Fruit fly (Drosophila melanogaster): ENCODE data around the gene CG31446.

The CG31446 gene

DNA sequence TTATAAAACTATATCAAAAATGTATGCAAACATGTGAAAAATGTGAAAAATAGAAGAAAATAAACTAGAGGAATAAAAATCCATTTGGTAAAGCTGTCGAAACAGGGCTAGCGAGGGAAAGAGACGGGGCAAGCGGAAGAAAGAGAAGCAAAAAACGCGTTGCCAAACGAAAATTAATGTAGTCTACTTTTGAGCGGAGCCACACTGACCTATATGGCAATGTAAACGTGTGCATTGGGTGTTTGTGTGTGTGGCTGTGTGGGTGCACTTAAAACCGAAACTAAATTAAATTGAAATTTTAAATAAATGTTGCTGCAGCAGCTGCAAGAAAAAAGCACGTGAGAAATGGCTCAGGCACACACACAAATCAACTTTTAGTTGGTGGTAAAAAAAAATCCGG, 12.9 kb upstream of the CG31446 start:
- TF ChIP-seq h (optimal IDR thresholded peaks at IDR 0.05) (no peak), psq (optimal IDR thresholded peaks at IDR 0.05) (no peak), insv (optimal IDR thresholded peaks at IDR 0.05) (no peak), ttk (optimal IDR thresholded peaks at IDR 0.05) (no peak), Myc (optimal IDR thresholded peaks at IDR 0.05) (no peak), Sin3A (optimal IDR thresholded peaks at IDR 0.05) (no peak)

DNA sequence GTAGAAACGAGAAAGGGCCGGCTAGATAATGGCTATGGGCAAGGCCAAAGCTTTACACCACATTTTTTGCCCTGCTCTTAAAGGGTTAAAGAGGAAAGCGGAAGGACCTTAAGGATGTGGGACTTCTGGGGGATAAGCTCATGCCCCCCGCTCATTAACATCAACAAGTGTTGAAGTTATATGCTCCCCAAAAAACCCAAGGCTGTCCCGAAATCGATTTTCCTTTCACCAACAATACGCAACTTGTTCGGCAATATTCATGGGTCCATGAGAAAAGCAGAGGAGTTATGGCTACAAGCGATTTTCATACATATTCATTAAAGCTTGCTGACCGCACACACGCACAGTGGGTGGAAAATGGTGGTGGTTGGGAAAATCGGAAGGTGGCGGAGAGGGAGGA, 12.2 kb upstream of the CG31446 start:
- TF ChIP-seq psq (optimal IDR thresholded peaks at IDR 0.05), result no peak
- TF ChIP-seq insv (optimal IDR thresholded peaks at IDR 0.05), result no peak
- TF ChIP-seq Sin3A (optimal IDR thresholded peaks at IDR 0.05), result no peak
- TF ChIP-seq Myc (optimal IDR thresholded peaks at IDR 0.05), result no peak
- TF ChIP-seq h (optimal IDR thresholded peaks at IDR 0.05), result no peak
- no peak for TF ChIP-seq ttk (optimal IDR thresholded peaks at IDR 0.05)

dm6 chr3R:15688441-15688840, 4.4 kb upstream of the CG31446 start:
- TF ChIP-seq Myc (optimal IDR thresholded peaks at IDR 0.05), result no peak
- no peak for TF ChIP-seq h (optimal IDR thresholded peaks at IDR 0.05)
- no peak for TF ChIP-seq Sin3A (optimal IDR thresholded peaks at IDR 0.05)
- no peak for TF ChIP-seq psq (optimal IDR thresholded peaks at IDR 0.05)
- TF ChIP-seq ttk (optimal IDR thresholded peaks at IDR 0.05), result no peak
- TF ChIP-seq insv (optimal IDR thresholded peaks at IDR 0.05), result no peak

DNA sequence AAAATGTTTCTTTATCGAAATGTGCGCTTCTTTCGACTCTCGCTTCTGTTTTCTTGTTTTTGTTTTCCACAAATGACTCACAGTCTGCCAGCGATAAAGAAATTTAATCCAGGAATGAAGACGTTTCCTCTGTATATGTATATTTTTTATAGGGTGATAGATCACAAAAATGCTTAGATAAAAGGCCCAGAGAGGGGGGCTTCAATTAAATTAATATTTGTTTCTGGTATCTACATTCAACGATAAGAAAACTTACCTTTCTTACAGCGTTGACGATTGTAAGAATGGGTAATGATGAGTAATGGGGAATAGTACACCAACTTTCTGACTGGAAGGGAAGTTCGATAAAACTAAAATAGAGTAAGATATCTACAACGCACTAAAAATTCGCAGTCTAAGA, 1.4 kb downstream of the CG31446 start:
- TF ChIP-seq Myc (optimal IDR thresholded peaks at IDR 0.05) (no peak), h (optimal IDR thresholded peaks at IDR 0.05) (no peak), psq (optimal IDR thresholded peaks at IDR 0.05) (no peak), Sin3A (optimal IDR thresholded peaks at IDR 0.05) (no peak), insv (optimal IDR thresholded peaks at IDR 0.05) (no peak), ttk (optimal IDR thresholded peaks at IDR 0.05) (no peak)

DNA sequence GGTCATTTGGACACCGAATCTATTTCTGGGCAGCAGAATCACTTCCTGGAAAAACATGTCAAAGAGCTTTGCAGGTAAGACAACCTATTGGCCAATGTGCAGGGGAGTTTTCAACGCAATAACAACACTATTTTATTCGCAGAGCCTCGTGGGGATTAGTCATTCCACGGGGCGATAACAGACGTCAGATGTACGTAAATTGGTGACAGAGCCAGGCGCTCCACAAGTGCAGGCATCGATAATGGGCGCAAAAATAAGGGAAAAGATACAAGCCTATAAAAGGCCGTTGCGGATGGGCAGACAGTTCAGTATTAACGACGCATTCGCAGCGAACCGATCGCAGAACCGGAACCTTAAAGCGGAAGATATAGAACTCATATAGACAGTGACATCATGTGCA, 2.1 kb downstream of the CG31446 start, which contains the start of gene CG5399:
CG5399 (plus strand) TSS at position 301 of the 400 bp plus-strand sequence.
- TF ChIP-seq h (optimal IDR thresholded peaks at IDR 0.05) (no peak), ttk (optimal IDR thresholded peaks at IDR 0.05) (no peak), Myc (optimal IDR thresholded peaks at IDR 0.05) (no peak), psq (optimal IDR thresholded peaks at IDR 0.05) (no peak), Sin3A (optimal IDR thresholded peaks at IDR 0.05) (no peak), insv (optimal IDR thresholded peaks at IDR 0.05) (no peak)

DNA sequence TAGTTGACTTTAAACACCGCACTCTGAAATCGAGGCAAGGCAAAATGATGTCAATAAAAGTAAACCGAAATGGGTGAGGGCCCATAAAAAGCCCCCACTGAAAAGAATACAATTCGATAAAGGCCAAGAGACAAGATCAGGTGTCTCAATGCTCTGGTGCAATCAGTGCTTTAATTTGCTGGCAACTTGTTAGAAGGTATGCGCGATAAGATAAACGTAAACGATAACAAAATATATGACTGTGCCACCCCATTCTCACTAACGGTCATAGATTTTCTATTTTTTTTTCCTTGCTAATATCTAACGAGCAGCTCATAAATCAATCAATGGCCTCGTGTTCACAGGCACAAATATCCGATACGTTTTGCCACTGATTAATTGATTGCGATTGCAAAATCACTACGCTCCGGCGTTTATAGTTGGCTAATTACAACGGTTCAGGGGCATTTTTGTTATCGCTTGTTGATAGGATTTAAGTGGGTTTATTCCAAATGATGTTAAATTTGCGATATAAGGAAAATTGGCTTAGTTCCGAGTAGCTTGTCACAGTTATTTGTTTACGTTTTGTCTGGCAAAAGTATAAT, 3.7 kb downstream of the CG31446 start:
- TF ChIP-seq ttk (optimal IDR thresholded peaks at IDR 0.05) (no peak), Sin3A (optimal IDR thresholded peaks at IDR 0.05) (no peak), psq (optimal IDR thresholded peaks at IDR 0.05) (no peak), h (optimal IDR thresholded peaks at IDR 0.05) (no peak), insv (optimal IDR thresholded peaks at IDR 0.05) (no peak), Myc (optimal IDR thresholded peaks at IDR 0.05) (no peak)

- no peak for TF ChIP-seq Myc (optimal IDR thresholded peaks at IDR 0.05)
- no peak for TF ChIP-seq Sin3A (optimal IDR thresholded peaks at IDR 0.05)
- TF ChIP-seq ttk (optimal IDR thresholded peaks at IDR 0.05), result no peak
- TF ChIP-seq h (optimal IDR thresholded peaks at IDR 0.05), result no peak
- no peak for TF ChIP-seq insv (optimal IDR thresholded peaks at IDR 0.05)
- no peak for TF ChIP-seq psq (optimal IDR thresholded peaks at IDR 0.05)
These were observed 7.9 kb downstream of the CG31446 start for dm6 chr3R:15700801-15701200.

DNA sequence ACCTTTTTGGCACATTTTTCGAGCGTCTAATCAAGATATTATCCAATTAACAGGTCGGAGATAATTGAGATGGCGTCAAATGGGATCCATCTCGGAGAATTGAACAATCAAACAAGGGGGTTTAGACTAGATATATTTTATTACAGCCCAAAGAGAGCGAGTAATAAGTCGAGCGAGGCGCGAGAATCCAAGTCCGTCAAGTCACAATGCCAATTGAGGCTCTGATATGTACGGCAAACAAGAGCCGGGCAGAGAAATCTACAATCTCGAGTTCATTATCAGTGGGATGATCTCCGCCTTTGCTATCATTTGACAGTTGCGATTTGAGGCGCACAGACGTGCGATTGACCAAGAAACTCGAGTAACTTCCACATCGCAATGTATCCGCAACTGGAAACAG, 11.5 kb downstream of the CG31446 start, which contains the start of gene CG5404:
CG5404 (plus strand) TSS at position 301 of the 400 bp plus-strand sequence.
- no peak for TF ChIP-seq psq (optimal IDR thresholded peaks at IDR 0.05)
- TF ChIP-seq Myc (optimal IDR thresholded peaks at IDR 0.05), result no peak
- no peak for TF ChIP-seq ttk (optimal IDR thresholded peaks at IDR 0.05)
- TF ChIP-seq Sin3A (optimal IDR thresholded peaks at IDR 0.05), result no peak
- TF ChIP-seq insv (optimal IDR thresholded peaks at IDR 0.05), result no peak
- TF ChIP-seq h (optimal IDR thresholded peaks at IDR 0.05), result no peak

- TF ChIP-seq h (optimal IDR thresholded peaks at IDR 0.05), result no peak
These were observed 23.6 kb downstream of the CG31446 start, which contains the start of gene CG31294 for dm6 chr3R:15716485-15716884. TSS of gene CG31294 (minus strand) at chr3R:15716585.

DNA sequence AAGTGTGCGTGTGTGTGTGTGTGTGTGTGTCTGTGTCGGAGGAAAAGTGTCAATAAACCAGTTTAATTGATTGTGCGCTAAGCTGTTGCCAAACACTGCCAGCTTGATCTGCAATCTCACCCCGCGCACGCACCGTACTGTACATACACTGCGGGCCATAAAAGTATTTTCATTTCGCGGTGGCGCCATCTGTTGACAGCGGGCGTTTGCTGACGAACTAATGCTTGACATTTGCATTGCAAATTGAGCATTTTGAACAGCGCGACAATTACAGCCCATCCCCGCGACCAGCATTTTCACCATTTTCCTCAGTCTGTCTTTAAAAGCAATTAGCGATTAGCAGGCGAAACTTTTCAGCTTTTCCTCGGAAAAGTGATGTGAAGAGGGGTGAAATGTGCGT, 37.7 kb downstream of the CG31446 start:
- TF ChIP-seq Sin3A (optimal IDR thresholded peaks at IDR 0.05) (no peak), Myc (optimal IDR thresholded peaks at IDR 0.05) (no peak), ttk (optimal IDR thresholded peaks at IDR 0.05) (no peak), psq (optimal IDR thresholded peaks at IDR 0.05) (no peak), h (optimal IDR thresholded peaks at IDR 0.05) (no peak)

DNA sequence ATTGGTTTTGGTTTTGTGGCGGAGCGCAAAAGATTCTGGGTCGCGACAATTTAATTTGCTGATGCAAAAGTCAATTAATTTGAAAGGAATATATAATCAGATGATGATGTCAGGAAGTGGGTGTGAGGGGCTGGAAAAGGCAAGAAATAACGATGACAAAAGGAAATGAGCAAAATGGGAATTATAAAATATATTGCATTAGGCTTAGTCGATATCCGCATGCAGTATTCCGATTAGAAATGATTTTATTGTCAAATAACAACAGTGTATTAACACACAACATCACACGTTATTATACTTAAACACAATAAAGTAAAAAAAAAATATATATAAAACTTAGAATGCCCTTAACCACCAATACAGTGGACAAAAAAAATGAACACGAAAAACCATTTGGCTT, 38.6 kb downstream of the CG31446 start, which contains the start of gene CG34274:
CG34274 (plus strand) TSS at position 301 of the 400 bp plus-strand sequence.
- TF ChIP-seq Myc (optimal IDR thresholded peaks at IDR 0.05) (no peak), h (optimal IDR thresholded peaks at IDR 0.05) (no peak), ttk (optimal IDR thresholded peaks at IDR 0.05) (no peak), psq (optimal IDR thresholded peaks at IDR 0.05) (no peak), Sin3A (optimal IDR thresholded peaks at IDR 0.05) (no peak), insv (optimal IDR thresholded peaks at IDR 0.05) (no peak)
